Fruit fly (Drosophila melanogaster) whole organism, prepupa: ENCODE data around the gene CG14230.

Source experiments
- CG10631 ChIP-seq: fragments of 200-800 bp; sonication (Bioruptor generic); optimal IDR thresholded peaks from 2 replicates; lab custom pipeline; 2016; ENCODE audit warnings: missing biosample characterization, missing genetic modification characterization
- CG16779 ChIP-seq: fragments of 200-800 bp; sonication (Bioruptor generic); optimal IDR thresholded peaks from 3 replicates; lab custom pipeline; 2017; ENCODE audit warnings: missing biosample characterization, mild to moderate bottlenecking, missing genetic modification characterization
- Hr38 ChIP-seq: sonication (Bioruptor generic); optimal IDR thresholded peaks from 2 replicates; lab custom pipeline; 2016; ENCODE audit warnings: missing biosample characterization, missing genetic modification characterization
- Hr39 ChIP-seq: fragments of 200-800 bp; sonication (Bioruptor generic); optimal IDR thresholded peaks from 2 replicates; lab custom pipeline; 2016; ENCODE audit warnings: missing biosample characterization, missing genetic modification characterization
- Lpt ChIP-seq: fragments of 200-800 bp; sonication (Bioruptor generic); optimal IDR thresholded peaks from 3 replicates; lab custom pipeline; 2016; ENCODE audit warnings: missing biosample characterization, missing genetic modification characterization

- no peak for TF ChIP-seq CG16779 (tag; lab: Kevin White, UChicago)
- no peak for TF ChIP-seq Lpt (GFP tag; lab: Kevin White, UChicago)
- no peak for TF ChIP-seq Hr39
- no peak for TF ChIP-seq CG10631
- no peak for TF ChIP-seq Hr38 (GFP tag; lab: Kevin White, UChicago)
These were observed 28.3 kb upstream of the CG14230 start, which contains the start of gene et for dm6 chrX:19675662-19676061.
